Worm (Caenorhabditis elegans) whole organism, late embryonic: Measurements from ENCODE around the gene pitr-1.
A peak's percentile ranks its signal among the peaks of the same experiment; 100 is the strongest.

Source experiments
- C08G9.2 ChIP-seq: sonication (generic microtip); optimal IDR thresholded peaks from 2 replicates; lab custom pipeline; 2016; ENCODE audit warnings: mild to moderate bottlenecking, missing genetic modification characterization, moderate library complexity, missing compliant biosample characterization
- K02D7.2 ChIP-seq: sonication (generic microtip); optimal IDR thresholded peaks from 2 replicates; lab custom pipeline; 2017; ENCODE audit warnings: mild to moderate bottlenecking, missing genetic modification characterization, missing compliant biosample characterization
- K09A11.1 ChIP-seq: sonication (generic microtip); optimal IDR thresholded peaks from 2 replicates; lab custom pipeline; 2017; ENCODE audit warnings: antibody characterized with exemption, mild to moderate bottlenecking, missing genetic modification characterization, missing compliant biosample characterization; ENCODE audit not compliant: insufficient read depth
- Y22D7AL.16 ChIP-seq: sonication (generic microtip); optimal IDR thresholded peaks from 2 replicates; lab custom pipeline; 2016; ENCODE audit warnings: missing genetic modification characterization, missing compliant biosample characterization
- ahr-1 ChIP-seq: sonication (generic microtip); optimal IDR thresholded peaks from 2 replicates; lab custom pipeline; 2016; ENCODE audit warnings: missing genetic modification characterization, missing compliant biosample characterization
- ama-1 ChIP-seq: fragments of 150-350 bp; optimal IDR thresholded peaks from 2 replicates; lab custom pipeline; 2014
- ceh-14 ChIP-seq: sonication (generic microtip); optimal IDR thresholded peaks from 2 replicates; lab custom pipeline; 2016; ENCODE audit warnings: missing genotype, missing genetic modification characterization, missing compliant biosample characterization
- ceh-18 ChIP-seq: sonication (generic microtip); optimal IDR thresholded peaks from 2 replicates; lab custom pipeline; 2016; ENCODE audit warnings: missing genetic modification characterization, missing compliant biosample characterization
- ceh-2 ChIP-seq: sonication (generic microtip); optimal IDR thresholded peaks from 2 replicates; lab custom pipeline; 2016; ENCODE audit warnings: missing genotype, missing genetic modification characterization, missing compliant biosample characterization
- ceh-24 ChIP-seq: sonication (generic microtip); optimal IDR thresholded peaks from 2 replicates; lab custom pipeline; 2016; ENCODE audit warnings: mild to moderate bottlenecking, missing genetic modification characterization, missing compliant biosample characterization
- ceh-31 ChIP-seq: sonication (generic microtip); optimal IDR thresholded peaks from 2 replicates; lab custom pipeline; 2016; ENCODE audit warnings: missing genetic modification characterization, missing compliant biosample characterization
- ceh-34 ChIP-seq: sonication (generic microtip); optimal IDR thresholded peaks from 2 replicates; lab custom pipeline; 2016; ENCODE audit warnings: mild to moderate bottlenecking, missing genetic modification characterization, missing compliant biosample characterization
- ceh-45 ChIP-seq: fragments of 200-800 bp; sonication (Bioruptor generic); IDR thresholded peaks from 2 replicates; pipeline ENCODE4 v1.3.6; 2022; ENCODE audit warnings: missing genetic modification reagents, missing genetic modification characterization, missing compliant biosample characterization
- ceh-6 ChIP-seq: fragments of 200-800 bp; sonication (Bioruptor generic); optimal IDR thresholded peaks from 2 replicates; lab custom pipeline; 2018; ENCODE audit warnings: mild to moderate bottlenecking, missing genetic modification characterization, missing compliant biosample characterization
- ceh-9 ChIP-seq: sonication (generic microtip); optimal IDR thresholded peaks from 2 replicates; lab custom pipeline; 2016; ENCODE audit warnings: mild to moderate bottlenecking, missing genetic modification characterization, inconsistent platforms, missing compliant biosample characterization
- che-1 ChIP-seq: sonication (generic microtip); optimal IDR thresholded peaks from 2 replicates; lab custom pipeline; 2016; ENCODE audit warnings: mild to moderate bottlenecking, missing genetic modification characterization, missing compliant biosample characterization
- dmd-4 ChIP-seq: sonication (generic microtip); optimal IDR thresholded peaks from 2 replicates; lab custom pipeline; 2016; ENCODE audit warnings: borderline replicate concordance, missing genetic modification characterization, missing compliant biosample characterization
- dve-1 ChIP-seq: sonication (generic microtip); optimal IDR thresholded peaks from 2 replicates; lab custom pipeline; 2017; ENCODE audit warnings: antibody characterized with exemption, mild to moderate bottlenecking, missing genetic modification characterization, missing compliant biosample characterization
- elt-4 ChIP-seq: sonication (generic microtip); optimal IDR thresholded peaks from 2 replicates; lab custom pipeline; 2016; ENCODE audit warnings: missing genetic modification characterization, missing compliant biosample characterization
- fax-1 ChIP-seq: sonication (generic microtip); optimal IDR thresholded peaks from 2 replicates; lab custom pipeline; 2016; ENCODE audit warnings: missing genotype, missing genetic modification characterization, missing compliant biosample characterization
- fkh-10 ChIP-seq: fragments of 150-350 bp; optimal IDR thresholded peaks from 2 replicates; lab custom pipeline; 2014; ENCODE audit warnings: missing biosample characterization, missing genetic modification reagents, missing genetic modification characterization
- fkh-6 ChIP-seq: sonication (generic microtip); optimal IDR thresholded peaks from 2 replicates; lab custom pipeline; 2016; ENCODE audit warnings: missing genetic modification characterization, missing compliant biosample characterization
- gmeb-2 ChIP-seq: sonication (generic microtip); optimal IDR thresholded peaks from 2 replicates; lab custom pipeline; 2016; ENCODE audit warnings: missing genetic modification characterization, inconsistent platforms, missing compliant biosample characterization
- hlh-15 ChIP-seq: sonication (generic microtip); optimal IDR thresholded peaks from 2 replicates; lab custom pipeline; 2016; ENCODE audit warnings: missing genetic modification characterization, missing compliant biosample characterization
- hlh-30 ChIP-seq: sonication (generic microtip); optimal IDR thresholded peaks from 2 replicates; lab custom pipeline; 2017; ENCODE audit warnings: antibody characterized with exemption, missing genetic modification characterization, missing compliant biosample characterization; ENCODE audit not compliant: insufficient read depth
- hlh-6 ChIP-seq: sonication (generic microtip); optimal IDR thresholded peaks from 2 replicates; lab custom pipeline; 2016; ENCODE audit warnings: missing genotype, missing genetic modification characterization, missing compliant biosample characterization
- hlh-8 ChIP-seq: sonication (generic microtip); optimal IDR thresholded peaks from 2 replicates; lab custom pipeline; 2016; ENCODE audit warnings: missing genotype, missing genetic modification characterization, missing compliant biosample characterization
- lim-6 ChIP-seq: sonication (generic microtip); optimal IDR thresholded peaks from 2 replicates; lab custom pipeline; 2016; ENCODE audit warnings: missing genetic modification characterization, missing compliant biosample characterization
- madf-2 ChIP-seq: sonication (generic microtip); optimal IDR thresholded peaks from 2 replicates; lab custom pipeline; 2017; ENCODE audit warnings: missing genetic modification characterization, missing compliant biosample characterization
- mec-3 ChIP-seq: sonication (generic microtip); optimal IDR thresholded peaks from 2 replicates; lab custom pipeline; 2016; ENCODE audit warnings: borderline replicate concordance, missing genetic modification characterization, missing compliant biosample characterization
- nfya-1 ChIP-seq: sonication (generic microtip); optimal IDR thresholded peaks from 2 replicates; lab custom pipeline; 2017; ENCODE audit warnings: missing genetic modification characterization, mild to moderate bottlenecking, missing compliant biosample characterization, antibody characterized with exemption, moderate library complexity
- nhr-11 ChIP-seq: fragments of 150-350 bp; optimal IDR thresholded peaks from 2 replicates; lab custom pipeline; 2014; ENCODE audit warnings: missing biosample characterization, missing genetic modification characterization
- pax-1 ChIP-seq: fragments of 150-350 bp; optimal IDR thresholded peaks from 2 replicates; lab custom pipeline; 2014; ENCODE audit warnings: missing biosample characterization, missing genetic modification characterization
- ref-2 ChIP-seq: sonication (generic microtip); optimal IDR thresholded peaks from 2 replicates; lab custom pipeline; 2016; ENCODE audit warnings: missing genetic modification characterization, missing compliant biosample characterization
- rnt-1 ChIP-seq: sonication (generic microtip); optimal IDR thresholded peaks from 2 replicates; lab custom pipeline; 2016; ENCODE audit warnings: missing genetic modification characterization, missing compliant biosample characterization
- sdc-2 ChIP-seq: sonication (generic microtip); optimal IDR thresholded peaks from 2 replicates; lab custom pipeline; 2016; ENCODE audit warnings: missing genotype, missing genetic modification characterization, missing compliant biosample characterization
- sox-2 ChIP-seq: fragments of 200-800 bp; sonication (Bioruptor generic); IDR thresholded peaks from 2 replicates; pipeline ENCODE4 v1.3.6; 2022; ENCODE audit warnings: missing genetic modification reagents, missing genetic modification characterization, missing compliant biosample characterization
- syd-9 ChIP-seq: sonication (generic microtip); optimal IDR thresholded peaks from 2 replicates; lab custom pipeline; 2016; ENCODE audit warnings: mild to moderate bottlenecking, missing genetic modification characterization, moderate library complexity, missing compliant biosample characterization
- tbx-2 ChIP-seq: sonication (generic microtip); optimal IDR thresholded peaks from 2 replicates; lab custom pipeline; 2016; ENCODE audit warnings: missing genetic modification characterization, missing compliant biosample characterization
- unc-3 ChIP-seq, 2 experiments: fragments of 200-800 bp in 1 of 2; sonication (Bioruptor generic) in 1 of 2; sonication (generic microtip) in 1 of 2; conservative IDR thresholded peaks in 1 of 2; optimal IDR thresholded peaks in 1 of 2; 2 replicates each; pipeline versions ENCODE4 v1.3.6 to Lab custom; 2016 to 2022; ENCODE audit warnings: missing compliant biosample characterization in 2 of 2, missing genetic modification characterization in 2 of 2, missing genetic modification reagents in 1 of 2
- unc-42 ChIP-seq: sonication (generic microtip); optimal IDR thresholded peaks from 2 replicates; lab custom pipeline; 2016; ENCODE audit warnings: missing genotype, missing genetic modification characterization, missing compliant biosample characterization
- unc-55 ChIP-seq: sonication (generic microtip); optimal IDR thresholded peaks from 2 replicates; lab custom pipeline; 2017; ENCODE audit warnings: missing biosample characterization, missing genetic modification reagents, missing genetic modification characterization

The pitr-1 gene

DNA sequence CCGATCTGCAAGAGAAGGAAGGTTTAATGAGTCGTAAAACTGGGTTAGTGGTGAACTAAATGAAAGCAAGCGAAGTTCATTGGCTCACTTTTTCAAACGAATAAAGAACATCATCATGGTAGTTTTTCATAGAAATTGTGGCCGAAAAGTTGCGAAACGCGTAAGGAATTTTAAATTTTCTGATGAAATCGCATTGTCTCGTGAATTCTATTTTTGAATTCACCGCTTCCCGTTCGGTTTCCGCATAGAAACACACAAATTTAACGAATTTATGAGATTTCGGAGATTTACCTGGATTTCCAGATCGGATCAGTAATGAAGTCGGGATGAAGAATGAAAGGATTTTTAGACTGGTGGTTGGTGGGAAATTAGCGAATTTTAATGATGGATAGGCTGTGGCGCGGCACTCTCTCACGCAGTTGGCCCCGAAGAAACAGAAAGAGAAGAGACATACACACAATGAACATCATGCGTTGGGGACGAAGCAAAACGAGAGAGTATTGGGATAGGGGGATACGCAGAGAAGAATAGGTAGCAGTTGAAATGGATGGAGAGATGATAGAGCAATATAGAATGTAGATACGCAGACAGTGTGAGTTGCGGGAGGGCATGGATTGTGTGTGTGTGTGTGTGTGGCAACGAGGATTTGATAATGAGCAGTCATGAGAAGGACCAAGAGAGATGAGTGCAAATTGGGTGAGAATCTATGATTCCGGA is 6.9 kb upstream of the pitr-1 start:
- TF ChIP-seq ceh-14 (tag; lab: Kevin White, UChicago): peak; percentile 71
- no peak for TF ChIP-seq gmeb-2 (tag; lab: Kevin White, UChicago)
- peak; percentile 54 for TF ChIP-seq ceh-34 (tag; lab: Kevin White, UChicago)
- TF ChIP-seq dmd-4 (tag; lab: Kevin White, UChicago): peak; percentile 32
- TF ChIP-seq sox-2 (GFP tag; lab: Robert Waterston, UW): no peak
- TF ChIP-seq K02D7.2 (tag; lab: Kevin White, UChicago): peak; percentile 35
- no peak for TF ChIP-seq elt-4 (tag; lab: Kevin White, UChicago)
- TF ChIP-seq fkh-6 (tag; lab: Kevin White, UChicago): peak; percentile 27
- peak; percentile 78 for TF ChIP-seq ceh-18
- peak; percentile 76 for TF ChIP-seq tbx-2
- TF ChIP-seq ceh-45 (GFP tag; lab: Robert Waterston, UW): no peak
- peak; percentile 74 for TF ChIP-seq rnt-1 (tag; lab: Kevin White, UChicago)
- TF ChIP-seq syd-9: peak; percentile 29
- no peak for TF ChIP-seq Y22D7AL.16 (tag; lab: Kevin White, UChicago)
- TF ChIP-seq ahr-1 (tag; lab: Kevin White, UChicago): no peak
- TF ChIP-seq unc-42 (tag; lab: Kevin White, UChicago): peak; percentile 78
- TF ChIP-seq sdc-2: peak; percentile 25
- no peak for TF ChIP-seq hlh-6
- no peak for TF ChIP-seq hlh-8 (tag; lab: Kevin White, UChicago)
- no peak for TF ChIP-seq ceh-9
- TF ChIP-seq hlh-30: peak; percentile 53
- TF ChIP-seq che-1 (tag; lab: Kevin White, UChicago): no peak
- no peak for TF ChIP-seq mec-3
- TF ChIP-seq unc-55 (GFP tag; lab: Kevin White, UChicago): peak; percentile 89
- TF ChIP-seq pax-1 (tag; lab: Kevin White, UChicago): no peak
- peak; percentile 46 for TF ChIP-seq ref-2 (tag; lab: Kevin White, UChicago)
- TF ChIP-seq C08G9.2 (tag; lab: Kevin White, UChicago): no peak
- TF ChIP-seq hlh-15: no peak
- TF ChIP-seq madf-2: no peak
- no peak for TF ChIP-seq ceh-24 (tag; lab: Kevin White, UChicago)
- TF ChIP-seq fax-1 (tag; lab: Kevin White, UChicago): peak; percentile 13
- peak; percentile 54 for TF ChIP-seq nfya-1 (tag; lab: Kevin White, UChicago)
- TF ChIP-seq ceh-6: no peak
- TF ChIP-seq ceh-2: no peak
- TF ChIP-seq ama-1 (lab: Kevin White, UChicago): no peak
- TF ChIP-seq dve-1: peak; percentile 15
- peak; percentile 83 for TF ChIP-seq ceh-31 (tag; lab: Kevin White, UChicago)

DNA sequence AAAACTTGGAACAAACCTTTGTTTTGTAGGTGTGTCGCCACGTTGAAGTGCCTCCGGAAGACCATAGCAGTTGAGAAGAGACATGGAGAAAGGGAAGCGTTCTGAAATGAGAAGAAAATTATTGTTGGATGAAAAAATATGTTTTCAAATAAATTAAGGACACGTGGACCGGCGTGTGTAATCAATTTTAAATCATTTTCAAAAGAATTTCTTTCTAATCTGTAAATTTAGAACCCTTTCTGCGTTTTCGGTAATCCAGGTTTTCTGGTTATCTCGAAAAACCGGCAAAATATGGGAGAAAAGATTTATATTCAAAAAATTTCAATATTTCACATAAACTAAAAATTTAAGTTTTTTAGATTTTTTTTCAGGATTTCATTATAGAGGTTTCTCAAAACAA is 5.0 kb upstream of the pitr-1 start, which contains the start of gene mob-3:
Gene mob-3, minus strand, starts transcription at position 101 of the 400 bp plus-strand sequence.
- TF ChIP-seq rnt-1 (tag; lab: Kevin White, UChicago) (no peak), elt-4 (tag; lab: Kevin White, UChicago) (no peak), K09A11.1 (tag; lab: Kevin White, UChicago) (no peak), lim-6 (tag; lab: Kevin White, UChicago) (no peak), unc-3 (GFP tag; conservative IDR thresholded peaks at IDR 0.05; lab: Robert Waterston, UW) (no peak), unc-3 (tag; optimal IDR thresholded peaks at IDR 0.05; lab: Kevin White, UChicago) (no peak), unc-55 (GFP tag; lab: Kevin White, UChicago) (no peak), ceh-6 (no peak), fkh-10 (GFP tag; lab: Kevin White, UChicago) (no peak), nhr-11 (no peak), ceh-14 (tag; lab: Kevin White, UChicago) (no peak), fax-1 (tag; lab: Kevin White, UChicago) (no peak)
- TF ChIP-seq, all 69 proteins: peak for 0
